Worm (Caenorhabditis elegans) whole organism, late embryonic: ENCODE measurements around the gene fbxa-158.

Source experiments
- ama-1 ChIP-seq: fragments of 150-350 bp; optimal IDR thresholded peaks from 2 replicates; lab custom pipeline; 2014
- ceh-22 ChIP-seq: sonication (generic microtip); optimal IDR thresholded peaks from 2 replicates; lab custom pipeline; 2017; ENCODE audit warnings: missing biosample characterization, missing genetic modification characterization
- fkh-6 ChIP-seq: sonication (generic microtip); optimal IDR thresholded peaks from 2 replicates; lab custom pipeline; 2016; ENCODE audit warnings: missing genetic modification characterization, missing compliant biosample characterization
- nhr-11 ChIP-seq: fragments of 150-350 bp; optimal IDR thresholded peaks from 2 replicates; lab custom pipeline; 2014; ENCODE audit warnings: missing biosample characterization, missing genetic modification characterization
- pag-3 ChIP-seq: sonication (generic microtip); optimal IDR thresholded peaks from 2 replicates; lab custom pipeline; 2016; ENCODE audit warnings: missing compliant biosample characterization, missing genetic modification characterization, borderline replicate concordance
- ref-2 ChIP-seq: sonication (generic microtip); optimal IDR thresholded peaks from 2 replicates; lab custom pipeline; 2016; ENCODE audit warnings: missing genetic modification characterization, missing compliant biosample characterization

- TF ChIP-seq fkh-6 (tag; lab: Kevin White, UChicago), result no peak
- no peak for TF ChIP-seq ama-1 (lab: Kevin White, UChicago)
- TF ChIP-seq ref-2 (tag; lab: Kevin White, UChicago), result no peak
- no peak for TF ChIP-seq ceh-22 (tag; lab: Kevin White, UChicago)
- TF ChIP-seq pag-3 (tag; lab: Kevin White, UChicago), result no peak
- no peak for TF ChIP-seq nhr-11 (tag; lab: Kevin White, UChicago)
Observed at ce11 chrII:1650502-1650901, 29.4 kb upstream of the fbxa-158 start, which contains the start of gene fbxb-20.
